Fruit fly (Drosophila melanogaster) whole organism, wandering third instar larva: Measurements from ENCODE around the gene mil.

Source experiments
- Abd-B ChIP-seq: fragments of >200 bp; optimal IDR thresholded peaks from 2 replicates; lab custom pipeline; 2017; ENCODE audit warnings: missing biosample characterization, missing genetic modification characterization
- CG32264 ChIP-seq: fragments of 200-800 bp; sonication (Bioruptor generic); optimal IDR thresholded peaks from 2 replicates; lab custom pipeline; 2016; ENCODE audit warnings: missing biosample characterization, missing genetic modification characterization
- CG9705 ChIP-seq: fragments of 200-800 bp; sonication (Bioruptor generic); optimal IDR thresholded peaks from 2 replicates; lab custom pipeline; 2018; ENCODE audit warnings: missing biosample characterization, mild to moderate bottlenecking, missing genetic modification characterization
- CrebA ChIP-seq: fragments of 200-800 bp; sonication (Bioruptor generic); optimal IDR thresholded peaks from 2 replicates; lab custom pipeline; 2016; ENCODE audit warnings: missing biosample characterization, mild to moderate bottlenecking, missing genetic modification characterization, borderline replicate concordance
- Dfd ChIP-seq: fragments of >200 bp; optimal IDR thresholded peaks from 2 replicates; lab custom pipeline; 2017; ENCODE audit warnings: missing biosample characterization, missing genetic modification characterization
- Dif ChIP-seq: fragments of 200-275, 200-300 bp; sonication (Bioruptor generic); optimal IDR thresholded peaks from 2 replicates; lab custom pipeline; 2018; ENCODE audit warnings: missing biosample characterization, missing genetic modification characterization; ENCODE audit not compliant: partially characterized antibody
- GATAd ChIP-seq: sonication (Bioruptor generic); optimal IDR thresholded peaks from 2 replicates; lab custom pipeline; 2016; ENCODE audit warnings: missing biosample characterization, missing genetic modification characterization
- HLH106 ChIP-seq: fragments of 200-800 bp; optimal IDR thresholded peaks from 3 replicates; lab custom pipeline; 2019; ENCODE audit warnings: missing biosample characterization, mild to moderate bottlenecking, missing genetic modification characterization, moderate library complexity
- Hnf4 ChIP-seq: fragments of 200-800 bp; sonication (Bioruptor generic); optimal IDR thresholded peaks from 2 replicates; lab custom pipeline; 2016; ENCODE audit warnings: missing biosample characterization, mild to moderate bottlenecking, missing genetic modification characterization
- Hr78 ChIP-seq: fragments of >200 bp; optimal IDR thresholded peaks from 2 replicates; lab custom pipeline; 2017; ENCODE audit warnings: missing biosample characterization, missing genetic modification characterization
- Hr83 ChIP-seq: fragments of 200-300 bp; sonication (Bioruptor generic); optimal IDR thresholded peaks from 2 replicates; lab custom pipeline; 2016; ENCODE audit warnings: missing biosample characterization, mild to moderate bottlenecking, missing genetic modification characterization, moderate library complexity; ENCODE audit not compliant: poor library complexity, severe bottlenecking
- Jra ChIP-seq: sonication (Bioruptor generic); optimal IDR thresholded peaks from 2 replicates; lab custom pipeline; 2016; ENCODE audit warnings: missing biosample characterization, missing genetic modification characterization
- Mio ChIP-seq: sonication (Bioruptor generic); optimal IDR thresholded peaks from 2 replicates; lab custom pipeline; 2016; ENCODE audit warnings: missing biosample characterization, missing genetic modification characterization
- Myc ChIP-seq: fragments of >200 bp; optimal IDR thresholded peaks from 2 replicates; lab custom pipeline; 2017
- N ChIP-seq: fragments of >200 bp; optimal IDR thresholded peaks from 2 replicates; lab custom pipeline; 2018; ENCODE audit warnings: missing biosample characterization, missing external identifiers, missing genetic modification characterization
- OdsH ChIP-seq: fragments of 200-800 bp; sonication (Bioruptor generic); optimal IDR thresholded peaks from 2 replicates; lab custom pipeline; 2016; ENCODE audit warnings: missing biosample characterization, mild to moderate bottlenecking, missing genetic modification characterization
- Rel ChIP-seq, 2 experiments: fragments of 200-800 bp; sonication (Bioruptor generic) in 1 of 2; optimal IDR thresholded peaks; 2 replicates in 1 of 2; 3 replicates in 1 of 2; lab custom pipeline; 2016 to 2019; ENCODE audit warnings: mild to moderate bottlenecking in 2 of 2, missing biosample characterization in 2 of 2, missing genetic modification characterization in 2 of 2, moderate library complexity in 1 of 2
- Sp1 ChIP-seq: fragments of 200-800 bp; sonication (Bioruptor generic); optimal IDR thresholded peaks from 3 replicates; lab custom pipeline; 2019; ENCODE audit warnings: missing biosample characterization, mild to moderate bottlenecking, missing genetic modification characterization, moderate library complexity
- Vsx2 ChIP-seq: fragments of 200-300, 225-300 bp; sonication (Bioruptor generic); optimal IDR thresholded peaks from 2 replicates; lab custom pipeline; 2018; ENCODE audit warnings: missing biosample characterization, missing genetic modification characterization; ENCODE audit not compliant: partially characterized antibody
- br ChIP-seq: fragments of 200-800 bp; sonication (Bioruptor generic); optimal IDR thresholded peaks from 2 replicates; lab custom pipeline; 2016; ENCODE audit warnings: missing biosample characterization, missing genetic modification characterization
- brk ChIP-seq: fragments of 200-800 bp; sonication (Bioruptor generic); optimal IDR thresholded peaks from 2 replicates; lab custom pipeline; 2016; ENCODE audit warnings: missing biosample characterization, mild to moderate bottlenecking, missing genetic modification characterization
- dl ChIP-seq, 2 experiments: fragments of 175-275, 200-275 bp in 1 of 2; fragments of 200-275 bp in 1 of 2; sonication (Bioruptor generic); optimal IDR thresholded peaks; lab custom pipeline; 2018; ENCODE audit warnings: mild to moderate bottlenecking in 2 of 2, missing biosample characterization in 2 of 2, missing genetic modification characterization in 2 of 2, moderate library complexity in 2 of 2; ENCODE audit not compliant: partially characterized antibody in 2 of 2, insufficient read depth in 1 of 2
- dmrt93B ChIP-seq: fragments of 200-800 bp; sonication (Bioruptor generic); optimal IDR thresholded peaks from 2 replicates; lab custom pipeline; 2018; ENCODE audit warnings: missing biosample characterization, mild to moderate bottlenecking, missing genetic modification characterization
- dsf ChIP-seq: sonication (Bioruptor generic); optimal IDR thresholded peaks from 2 replicates; lab custom pipeline; 2016; ENCODE audit warnings: missing biosample characterization, missing genetic modification characterization, borderline replicate concordance
- ey ChIP-seq: fragments of 200-800 bp; sonication (Bioruptor generic); optimal IDR thresholded peaks from 2 replicates; lab custom pipeline; 2016; ENCODE audit warnings: missing biosample characterization, missing genetic modification characterization
- foxo ChIP-seq, 2 experiments: fragments of 200-800 bp; sonication (Bioruptor generic); optimal IDR thresholded peaks; 2 replicates in 1 of 2; 3 replicates in 1 of 2; lab custom pipeline; 2016 to 2017; ENCODE audit warnings: missing biosample characterization in 2 of 2, missing genetic modification characterization in 2 of 2
- fru ChIP-seq: fragments of 200-800 bp; sonication (Bioruptor generic); optimal IDR thresholded peaks from 3 replicates; lab custom pipeline; 2016; ENCODE audit warnings: missing biosample characterization, mild to moderate bottlenecking, missing genetic modification characterization
- h ChIP-seq: fragments of 200-800 bp; sonication (Bioruptor generic); optimal IDR thresholded peaks from 3 replicates; lab custom pipeline; 2016; ENCODE audit warnings: missing biosample characterization, mild to moderate bottlenecking, missing genetic modification characterization
- jim ChIP-seq: fragments of 175-275, 200-325 bp; sonication (Bioruptor generic); optimal IDR thresholded peaks from 2 replicates; lab custom pipeline; 2016; ENCODE audit warnings: missing biosample characterization, mild to moderate bottlenecking, missing genetic modification characterization
- lola ChIP-seq: fragments of >200 bp; optimal IDR thresholded peaks from 2 replicates; lab custom pipeline; 2017; ENCODE audit warnings: missing biosample characterization, missing genetic modification characterization
- pan ChIP-seq: fragments of >200 bp; optimal IDR thresholded peaks from 2 replicates; lab custom pipeline; 2017
- psq ChIP-seq: fragments of 200-800 bp; sonication (Bioruptor generic); optimal IDR thresholded peaks from 3 replicates; lab custom pipeline; 2017; ENCODE audit warnings: missing biosample characterization, mild to moderate bottlenecking, missing genetic modification characterization, moderate library complexity
- rgr ChIP-seq: fragments of 200-800 bp; sonication (Bioruptor generic); optimal IDR thresholded peaks from 3 replicates; lab custom pipeline; 2016; ENCODE audit warnings: missing biosample characterization, mild to moderate bottlenecking, missing genetic modification characterization
- sage ChIP-seq: fragments of 200-800 bp; sonication (Bioruptor generic); optimal IDR thresholded peaks from 2 replicates; lab custom pipeline; 2016; ENCODE audit warnings: missing biosample characterization, mild to moderate bottlenecking, missing genetic modification characterization
- sv ChIP-seq: fragments of 200-800 bp; sonication (Bioruptor generic); optimal IDR thresholded peaks from 3 replicates; lab custom pipeline; 2016; ENCODE audit warnings: missing biosample characterization, missing genetic modification characterization
- tai ChIP-seq: sonication (Bioruptor generic); optimal IDR thresholded peaks from 2 replicates; lab custom pipeline; 2016; ENCODE audit warnings: missing biosample characterization, missing genetic modification characterization
- usp ChIP-seq: fragments of >200 bp; optimal IDR thresholded peaks from 2 replicates; lab custom pipeline; 2017; ENCODE audit warnings: missing biosample characterization, missing genetic modification characterization
- woc ChIP-seq: sonication (Bioruptor generic); optimal IDR thresholded peaks from 2 replicates; lab custom pipeline; 2016; ENCODE audit warnings: missing biosample characterization, mild to moderate bottlenecking, missing genetic modification characterization

Gene mil

DNA sequence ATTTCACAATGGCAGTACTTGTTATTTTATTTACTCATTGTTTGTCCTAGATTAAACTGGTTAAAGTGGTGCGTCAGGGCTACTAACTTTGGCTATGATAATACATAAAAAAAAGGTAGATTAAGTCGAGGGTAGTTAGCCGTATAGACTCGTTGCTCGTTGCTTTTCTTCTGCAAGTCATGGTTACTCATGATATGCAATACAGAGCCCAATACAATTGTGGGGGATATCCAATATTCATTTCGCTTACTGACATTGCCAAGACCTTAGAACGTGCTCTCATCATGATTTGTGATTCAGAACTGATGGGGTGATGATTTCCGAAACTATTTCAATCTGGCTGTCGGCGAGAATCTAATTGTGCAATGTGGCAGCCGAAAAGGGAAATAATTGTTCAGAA is 33.2 kb downstream of the mil start:
- TF ChIP-seq Rel (GFP tag; optimal IDR thresholded peaks at IDR 0.05; lab: Kevin White, UChicago) (no peak), Rel (tag; optimal IDR thresholded peaks at IDR 0.05; lab: Kevin White, UChicago) (peak; percentile 88), Hr78 (GFP tag; lab: Kevin White, UChicago) (no peak)

DNA sequence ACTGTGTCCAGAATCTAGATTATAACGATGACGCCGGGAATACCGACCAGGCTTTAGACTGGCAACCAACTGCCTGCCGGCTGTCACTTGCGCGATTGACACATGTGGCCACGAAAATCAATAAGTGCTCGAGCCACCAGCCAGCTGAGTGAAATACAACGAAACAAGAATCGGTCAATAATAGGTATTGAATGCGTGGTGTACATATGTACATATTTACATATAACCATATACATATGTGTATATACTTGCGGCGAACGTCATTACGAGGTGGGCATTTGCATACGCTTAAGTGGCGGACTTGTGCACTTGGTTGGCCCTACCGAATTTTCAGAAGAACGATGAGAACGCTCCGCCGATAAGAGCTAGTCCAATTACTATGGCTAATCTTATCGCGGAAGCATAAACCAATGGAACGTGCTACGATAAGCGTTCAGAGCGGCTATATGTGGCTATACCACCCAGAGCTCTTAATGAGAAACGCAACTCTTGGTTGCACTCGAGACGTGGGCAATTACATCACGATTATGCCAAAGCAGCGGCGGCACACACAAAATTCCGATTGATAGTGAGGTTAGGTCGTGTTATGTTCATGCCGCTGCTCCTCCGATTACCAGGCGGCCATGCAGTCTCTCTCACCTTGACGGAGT is 34.4 kb downstream of the mil start:
- TF ChIP-seq usp (GFP tag; lab: Kevin White, UChicago) (no peak), Abd-B (GFP tag; lab: Kevin White, UChicago) (no peak), GATAd (GFP tag; lab: Kevin White, UChicago) (no peak), rgr (GFP tag; lab: Kevin White, UChicago) (peak; percentile 47), Jra (GFP tag; lab: Kevin White, UChicago) (no peak), Vsx2 (GFP tag; lab: Kevin White, UChicago) (no peak), dsf (GFP tag; lab: Kevin White, UChicago) (no peak), h (GFP tag; lab: Kevin White, UChicago) (peak; percentile 48), CG32264 (GFP tag; lab: Kevin White, UChicago) (no peak), psq (no peak), Dfd (GFP tag; lab: Kevin White, UChicago) (no peak), sage (no peak), brk (GFP tag; lab: Kevin White, UChicago) (no peak), Myc (lab: Kevin White, UChicago) (no peak), lola (GFP tag; lab: Kevin White, UChicago) (no peak)

DNA sequence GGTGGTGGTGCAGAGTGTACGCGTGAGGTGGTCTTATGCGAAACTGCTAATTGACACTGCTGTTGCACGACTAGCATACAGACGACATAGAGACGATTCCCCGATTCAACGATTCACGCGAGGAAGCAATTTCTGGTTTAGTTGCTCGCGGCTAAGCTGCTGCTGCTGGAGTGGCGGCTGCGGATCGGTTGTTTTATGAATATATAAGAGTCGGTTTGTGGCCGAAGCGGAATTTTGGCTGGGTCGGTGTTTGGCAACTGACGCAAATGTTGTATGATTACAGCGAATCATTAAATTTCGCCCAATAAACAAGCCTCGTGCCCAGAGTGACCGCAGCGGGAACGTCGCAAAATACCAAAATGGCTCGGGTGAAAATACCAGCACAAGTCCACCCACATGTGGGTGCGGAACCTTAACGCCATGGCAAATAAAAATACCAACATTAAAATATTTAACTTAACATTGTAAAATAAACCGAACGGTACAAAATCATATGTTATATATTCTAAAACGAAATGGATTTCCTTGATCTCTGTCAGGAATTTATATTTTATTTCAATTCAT is 35.5 kb downstream of the mil start, which contains the start of gene mfrn:
TSS of gene mfrn (minus strand) at position 340 of the 564 bp plus-strand sequence.
- TF ChIP-seq Myc (lab: Kevin White, UChicago) = peak; percentile 22
- no peak for TF ChIP-seq jim (GFP tag; lab: Kevin White, UChicago)
- no peak for TF ChIP-seq Rel (GFP tag; optimal IDR thresholded peaks at IDR 0.05; lab: Kevin White, UChicago)
- TF ChIP-seq Rel (tag; optimal IDR thresholded peaks at IDR 0.05; lab: Kevin White, UChicago) = peak; percentile 7

DNA sequence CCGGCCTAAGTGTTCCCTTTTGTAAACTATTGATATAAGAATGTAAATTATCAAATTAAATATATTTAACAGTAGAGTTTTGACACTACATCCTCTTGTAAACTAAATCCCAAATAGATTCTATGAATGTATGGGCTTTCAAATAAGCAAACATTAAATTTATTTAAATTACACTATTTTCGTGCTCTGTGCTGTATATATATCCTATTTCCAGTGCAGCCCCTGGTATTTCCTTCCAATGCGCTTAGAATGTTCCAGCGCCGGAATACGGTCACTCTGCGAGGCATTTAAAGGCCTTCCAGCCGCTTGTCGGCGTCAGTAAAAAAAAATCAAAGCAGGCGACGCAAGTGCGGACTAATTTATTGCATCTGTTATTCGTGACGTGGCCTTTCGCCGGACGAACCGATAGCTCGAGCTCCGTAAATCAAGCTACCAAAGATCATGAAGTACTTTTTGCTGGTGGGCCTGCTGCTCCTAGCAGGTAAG is 36.2 kb downstream of the mil start, which contains the start of gene Gp93:
TSS of gene Gp93 (plus strand) at position 291 of the 486 bp plus-strand sequence.
- no peak for TF ChIP-seq Hr78 (GFP tag; lab: Kevin White, UChicago)
- no peak for TF ChIP-seq brk (GFP tag; lab: Kevin White, UChicago)
- TF ChIP-seq Hr83 (GFP tag; lab: Kevin White, UChicago) = peak; percentile 41
- no peak for TF ChIP-seq woc (GFP tag; lab: Kevin White, UChicago)
- TF ChIP-seq CG9705 = peak; percentile 45
- TF ChIP-seq dmrt93B (GFP tag; lab: Kevin White, UChicago) = no peak
- TF ChIP-seq Vsx2 (GFP tag; lab: Kevin White, UChicago) = no peak
- TF ChIP-seq usp (GFP tag; lab: Kevin White, UChicago) = no peak
- TF ChIP-seq Mio (GFP tag; lab: Kevin White, UChicago) = no peak
- no peak for TF ChIP-seq foxo (GFP tag; optimal IDR thresholded peaks at IDR 0.05; lab: Kevin White, UChicago)
- TF ChIP-seq ey (GFP tag; lab: Kevin White, UChicago) = peak; percentile 44
- no peak for TF ChIP-seq sv (GFP tag; lab: Kevin White, UChicago)
- no peak for TF ChIP-seq sage
- no peak for TF ChIP-seq Jra (GFP tag; lab: Kevin White, UChicago)
- no peak for TF ChIP-seq pan (lab: Kevin White, UChicago)
- peak; percentile 39 for TF ChIP-seq OdsH (GFP tag; lab: Kevin White, UChicago)
- no peak for TF ChIP-seq Hnf4 (GFP tag; lab: Kevin White, UChicago)
- TF ChIP-seq Rel (GFP tag; optimal IDR thresholded peaks at IDR 0.05; lab: Kevin White, UChicago) = no peak
- TF ChIP-seq Rel (tag; optimal IDR thresholded peaks at IDR 0.05; lab: Kevin White, UChicago) = peak; percentile 34
- TF ChIP-seq Myc (lab: Kevin White, UChicago) = no peak
- TF ChIP-seq Dif = peak; percentile 38
- no peak for TF ChIP-seq h (GFP tag; lab: Kevin White, UChicago)
- no peak for TF ChIP-seq dl (GFP tag; optimal IDR thresholded peaks at IDR 0.05; lab: Kevin White, UChicago; ENCODE audit: insufficient read depth in 1 of 2, partially characterized antibody in 2 of 2)
- TF ChIP-seq jim (GFP tag; lab: Kevin White, UChicago) = no peak
- peak; percentile 69 for TF ChIP-seq Sp1
- TF ChIP-seq rgr (GFP tag; lab: Kevin White, UChicago) = no peak
- TF ChIP-seq Dfd (GFP tag; lab: Kevin White, UChicago) = no peak
- TF ChIP-seq lola (GFP tag; lab: Kevin White, UChicago) = no peak
- TF ChIP-seq dsf (GFP tag; lab: Kevin White, UChicago) = no peak
- TF ChIP-seq br = no peak
- TF ChIP-seq CG32264 (GFP tag; lab: Kevin White, UChicago) = no peak
- no peak for TF ChIP-seq fru (GFP tag; lab: Kevin White, UChicago)
- TF ChIP-seq tai (GFP tag; lab: Kevin White, UChicago) = no peak
- no peak for TF ChIP-seq N (GFP tag; lab: Kevin White, UChicago)
- peak; percentile 27 for TF ChIP-seq psq
- peak; percentile 74 for TF ChIP-seq HLH106 (tag; lab: Kevin White, UChicago)
- no peak for TF ChIP-seq Abd-B (GFP tag; lab: Kevin White, UChicago)
- TF ChIP-seq CrebA (GFP tag; lab: Kevin White, UChicago) = no peak
- no peak for TF ChIP-seq GATAd (GFP tag; lab: Kevin White, UChicago)
